Fruit fly (Drosophila melanogaster) whole organism, embryonic: ENCODE results near the gene CG6788.

Experiments
- Atf6 ChIP-seq: fragments of 200-800 bp; sonication (Bioruptor generic); IDR thresholded peaks from 2 replicates; pipeline ENCODE4 v1.3.6; 2022; ENCODE audit warnings: missing biosample characterization, missing genetic modification characterization
- B-H1 ChIP-seq: fragments of 200-800 bp; sonication (Bioruptor generic); IDR thresholded peaks from 3 replicates; pipeline ENCODE4 v1.3.6; 2022; ENCODE audit warnings: missing biosample characterization, missing genetic modification characterization
- CG11695 ChIP-seq: fragments of 200-800 bp; sonication (Bioruptor generic); IDR thresholded peaks from 3 replicates; pipeline ENCODE4 v1.3.6; 2022; ENCODE audit warnings: missing biosample characterization, missing genetic modification characterization
- CG1233 ChIP-seq: fragments of 200-800 bp; sonication (Bioruptor generic); optimal IDR thresholded peaks from 4 replicates; lab custom pipeline; 2018; ENCODE audit warnings: missing biosample characterization, mild to moderate bottlenecking, missing genetic modification characterization
- CG15601 ChIP-seq: fragments of 200-800 bp; sonication (Bioruptor generic); optimal IDR thresholded peaks from 3 replicates; lab custom pipeline; 2019; ENCODE audit warnings: missing biosample characterization, mild to moderate bottlenecking, missing genetic modification characterization, moderate library complexity
- CG17328 ChIP-seq: fragments of 200-800 bp; sonication (Bioruptor generic); IDR thresholded peaks from 2 replicates; pipeline ENCODE4 v1.3.6; 2022; ENCODE audit warnings: missing biosample characterization, missing genetic modification characterization
- CG17829 ChIP-seq: fragments of 200-800 bp; optimal IDR thresholded peaks from 2 replicates; lab custom pipeline; 2019; ENCODE audit warnings: missing biosample characterization, mild to moderate bottlenecking, missing genetic modification characterization, moderate library complexity
- CG1792 ChIP-seq: fragments of 200-800 bp; sonication (Bioruptor generic); optimal IDR thresholded peaks from 2 replicates; lab custom pipeline; 2016; ENCODE audit warnings: missing biosample characterization, missing genetic modification characterization
- CG3065 ChIP-seq: fragments of 200-800 bp; sonication (Bioruptor generic); optimal IDR thresholded peaks from 2 replicates; lab custom pipeline; 2016; ENCODE audit warnings: missing biosample characterization, missing genetic modification characterization
- CG32767 ChIP-seq: fragments of 200-800 bp; sonication (Bioruptor generic); IDR thresholded peaks from 2 replicates; pipeline ENCODE4 v1.3.6; 2022; ENCODE audit warnings: missing biosample characterization, missing genetic modification characterization
- CG33557 ChIP-seq: fragments of 200-800 bp; sonication (Bioruptor generic); optimal IDR thresholded peaks from 2 replicates; lab custom pipeline; 2019; ENCODE audit warnings: missing biosample characterization, mild to moderate bottlenecking, missing genetic modification characterization, moderate library complexity
- CG34376 ChIP-seq: fragments of 200-800 bp; sonication (Bioruptor generic); optimal IDR thresholded peaks from 2 replicates; lab custom pipeline; 2018; ENCODE audit warnings: missing biosample characterization, mild to moderate bottlenecking, missing genetic modification characterization
- CG3726 ChIP-seq: fragments of 200-800 bp; sonication (Bioruptor generic); IDR thresholded peaks from 3 replicates; pipeline ENCODE4, ENCODE4 v1.3.6; 2022; ENCODE audit warnings: missing biosample characterization, missing genetic modification characterization
- CG4404 ChIP-seq: fragments of 200-800 bp; sonication (Bioruptor generic); IDR thresholded peaks from 2 replicates; pipeline ENCODE4 v1.3.6; 2022; ENCODE audit warnings: missing biosample characterization, missing genetic modification characterization
- CG6254 ChIP-seq: fragments of 200-800 bp; sonication (Bioruptor generic); optimal IDR thresholded peaks from 3 replicates; lab custom pipeline; 2017; ENCODE audit warnings: mild to moderate bottlenecking, missing biosample characterization, missing genetic modification reagents, missing genetic modification characterization
- CG6683 ChIP-seq: fragments of 200-800 bp; sonication (Bioruptor generic); optimal IDR thresholded peaks from 2 replicates; lab custom pipeline; 2017; ENCODE audit warnings: missing biosample characterization, mild to moderate bottlenecking, missing genetic modification characterization, missing genetic modification reagents
- CG6813 ChIP-seq: fragments of 200-800 bp; sonication (Bioruptor generic); optimal IDR thresholded peaks from 2 replicates; lab custom pipeline; 2017; ENCODE audit warnings: missing biosample characterization, missing genetic modification characterization, mild to moderate bottlenecking, moderate library complexity, missing genetic modification reagents
- CG7963 ChIP-seq: fragments of 200-800 bp; sonication (Bioruptor generic); IDR thresholded peaks from 3 replicates; pipeline ENCODE4 v1.3.6; 2022; ENCODE audit warnings: missing biosample characterization, missing genetic modification characterization; ENCODE audit not compliant: partially characterized antibody
- CG8924 ChIP-seq: fragments of 200-800 bp; optimal IDR thresholded peaks from 3 replicates; lab custom pipeline; 2019; ENCODE audit warnings: missing biosample characterization, mild to moderate bottlenecking, missing genetic modification characterization, moderate library complexity
- Camta ChIP-seq: fragments of 200-800 bp; sonication (Bioruptor generic); optimal IDR thresholded peaks from 2 replicates; lab custom pipeline; 2016; ENCODE audit warnings: missing biosample characterization, missing genetic modification characterization
- Doc3 ChIP-seq: fragments of 200-800 bp; sonication (Bioruptor generic); IDR thresholded peaks from 3 replicates; pipeline ENCODE4 v1.3.6; 2022; ENCODE audit warnings: missing biosample characterization, missing genetic modification characterization; ENCODE audit not compliant: partially characterized antibody
- Ets65A ChIP-seq: fragments of 200-800 bp; sonication (Bioruptor generic); peaks from one replicate; lab custom pipeline; 2016; ENCODE audit warnings: missing biosample characterization, missing genetic modification characterization
- Ets97D ChIP-seq: fragments of 200-800 bp; sonication (Bioruptor generic); optimal IDR thresholded peaks from 3 replicates; lab custom pipeline; 2016; ENCODE audit warnings: missing biosample characterization, missing genetic modification characterization
- HLH4C ChIP-seq: fragments of 200-800 bp; sonication (Bioruptor generic); IDR thresholded peaks from 3 replicates; pipeline ENCODE4 v1.3.6; 2022; ENCODE audit warnings: missing biosample characterization, missing genetic modification characterization; ENCODE audit not compliant: partially characterized antibody
- HLH54F ChIP-seq: fragments of 200-800 bp; sonication (Bioruptor generic); optimal IDR thresholded peaks from 3 replicates; lab custom pipeline; 2016; ENCODE audit warnings: missing biosample characterization, missing genetic modification characterization
- PHDP ChIP-seq: fragments of 200-800 bp; sonication (Bioruptor generic); optimal IDR thresholded peaks from 3 replicates; lab custom pipeline; 2018; ENCODE audit warnings: missing biosample characterization, mild to moderate bottlenecking, missing genetic modification characterization, moderate library complexity
- Stat92E ChIP-seq, 3 experiments: fragments of >200 bp in 2 of 3; fragments of 200-800 bp in 1 of 3; sonication (Bioruptor generic) in 1 of 3; optimal IDR thresholded peaks; 2 replicates each; lab custom pipeline; 2017 to 2019; ENCODE audit warnings: missing biosample characterization in 3 of 3, missing genetic modification characterization in 3 of 3, mild to moderate bottlenecking in 1 of 3, moderate library complexity in 1 of 3
- bab2 ChIP-seq: fragments of 200-800 bp; sonication (Bioruptor generic); optimal IDR thresholded peaks from 2 replicates; lab custom pipeline; 2016; ENCODE audit warnings: missing biosample characterization, missing genetic modification characterization
- br ChIP-seq: fragments of >200 bp; optimal IDR thresholded peaks from 2 replicates; lab custom pipeline; 2017
- bsh ChIP-seq, 2 experiments: fragments of 200-800 bp; sonication (Bioruptor generic); optimal IDR thresholded peaks; 2 replicates each; lab custom pipeline; 2017 to 2018; ENCODE audit warnings: mild to moderate bottlenecking in 2 of 2, missing biosample characterization in 2 of 2, missing genetic modification characterization in 2 of 2, moderate library complexity in 1 of 2
- cg ChIP-seq: fragments of 200-800 bp; sonication (Bioruptor generic); optimal IDR thresholded peaks from 3 replicates; lab custom pipeline; 2019; ENCODE audit warnings: missing biosample characterization, mild to moderate bottlenecking, missing genetic modification characterization, moderate library complexity
- ci ChIP-seq: fragments of 200-800 bp; sonication (Bioruptor generic); IDR thresholded peaks from 3 replicates; pipeline ENCODE4 v1.3.6; 2022; ENCODE audit warnings: missing biosample characterization, missing genetic modification characterization
- cwo ChIP-seq: fragments of 200-800 bp; sonication (Bioruptor generic); optimal IDR thresholded peaks from 3 replicates; lab custom pipeline; 2017; ENCODE audit warnings: missing biosample characterization, missing genetic modification characterization, mild to moderate bottlenecking, moderate library complexity, missing genetic modification reagents
- hb ChIP-seq: fragments of 200-800 bp; sonication (Bioruptor generic); IDR thresholded peaks from 3 replicates; pipeline ENCODE4 v1.3.6; 2022; ENCODE audit warnings: missing biosample characterization, missing genetic modification characterization; ENCODE audit not compliant: partially characterized antibody
- insv ChIP-seq, 2 experiments: fragments of 200-800 bp; sonication (Bioruptor generic); optimal IDR thresholded peaks; 3 replicates each; lab custom pipeline; 2016 to 2018; ENCODE audit warnings: missing biosample characterization in 2 of 2, missing genetic modification characterization in 2 of 2
- jigr1 ChIP-seq: fragments of 200-800 bp; sonication (Bioruptor generic); IDR thresholded peaks from 3 replicates; pipeline ENCODE4 v1.3.6; 2022; ENCODE audit warnings: missing biosample characterization, missing genetic modification characterization
- ken ChIP-seq: fragments of 200-800 bp; sonication (Bioruptor generic); IDR thresholded peaks from 3 replicates; pipeline ENCODE4 v1.3.6; 2022; ENCODE audit warnings: missing biosample characterization, missing genetic modification characterization
- mld ChIP-seq: fragments of 200-800 bp; sonication (Bioruptor generic); IDR thresholded peaks from 3 replicates; pipeline ENCODE4 v1.3.6; 2022; ENCODE audit warnings: missing biosample characterization, missing genetic modification characterization; ENCODE audit not compliant: partially characterized antibody
- nerfin-2 ChIP-seq: fragments of 200-800 bp; sonication (Bioruptor generic); IDR thresholded peaks from 2 replicates; pipeline ENCODE4 v1.3.6; 2022; ENCODE audit warnings: missing biosample characterization, missing genetic modification characterization; ENCODE audit not compliant: partially characterized antibody
- pita ChIP-seq: fragments of 200-800 bp; sonication (Bioruptor generic); optimal IDR thresholded peaks from 2 replicates; lab custom pipeline; 2017; ENCODE audit warnings: missing biosample characterization, mild to moderate bottlenecking, missing genetic modification characterization
- prd ChIP-seq, 3 experiments: fragments of >200 bp in 2 of 3; fragments of 200-800 bp in 1 of 3; sonication (Bioruptor generic) in 1 of 3; optimal IDR thresholded peaks in 2 of 3; IDR thresholded peaks in 1 of 3; 2 replicates in 2 of 3; 3 replicates in 1 of 3; pipeline versions ENCODE4 v1.3.6 to Lab custom; 2017 to 2022; ENCODE audit warnings: missing biosample characterization in 1 of 3, missing genetic modification characterization in 1 of 3
- ro ChIP-seq: fragments of 200-800 bp; sonication (Bioruptor generic); IDR thresholded peaks from 2 replicates; pipeline ENCODE4 v1.3.6; 2022; ENCODE audit warnings: missing biosample characterization, missing genetic modification characterization
- stwl ChIP-seq: fragments of 200-800 bp; sonication (Bioruptor generic); optimal IDR thresholded peaks from 3 replicates; lab custom pipeline; 2018; ENCODE audit warnings: missing biosample characterization, mild to moderate bottlenecking, missing genetic modification characterization, moderate library complexity
- tup ChIP-seq: fragments of 200-800 bp; sonication (Bioruptor generic); optimal IDR thresholded peaks from 2 replicates; lab custom pipeline; 2016; ENCODE audit warnings: missing biosample characterization, mild to moderate bottlenecking, missing genetic modification characterization, moderate library complexity
- twi ChIP-seq: fragments of 200-800 bp; optimal IDR thresholded peaks from 2 replicates; lab custom pipeline; 2019; ENCODE audit warnings: missing biosample characterization, mild to moderate bottlenecking, missing genetic modification characterization, moderate library complexity
- vnd ChIP-seq: fragments of 200-800 bp; sonication (Bioruptor generic); IDR thresholded peaks from 3 replicates; pipeline ENCODE4 v1.3.6; 2022; ENCODE audit warnings: missing biosample characterization, missing genetic modification characterization; ENCODE audit not compliant: partially characterized antibody
- yki ChIP-seq: fragments of >200 bp; optimal IDR thresholded peaks from 3 replicates; lab custom pipeline; 2018

Gene CG6788

DNA sequence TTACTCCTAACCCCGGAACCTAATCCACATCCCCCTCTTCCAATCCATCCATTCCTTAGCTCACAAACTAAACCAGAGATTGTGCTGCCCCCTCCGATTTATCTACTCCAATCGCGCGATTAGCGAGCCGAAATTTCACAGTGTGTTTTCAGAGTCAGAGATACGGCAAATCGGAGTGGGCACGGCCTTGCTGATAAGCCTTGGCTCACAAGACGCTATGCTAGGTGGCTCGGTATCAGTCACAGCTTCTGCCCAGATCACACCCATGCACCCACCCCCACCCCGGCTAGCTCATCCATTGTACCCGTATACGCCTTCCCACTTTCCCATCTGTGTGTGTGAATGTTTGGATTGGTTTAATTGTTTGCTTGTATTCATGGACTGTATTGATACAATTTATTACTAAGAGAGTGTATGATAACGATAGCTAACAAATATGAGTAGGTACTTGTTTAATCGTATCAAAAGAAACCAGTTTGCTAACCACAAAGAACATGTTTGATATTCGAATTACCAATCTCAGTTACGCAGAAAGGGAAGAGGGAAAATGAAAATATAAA is 42.1 kb upstream of the CG6788 start (continued):
- TF ChIP-seq HLH4C (GFP tag; lab: Robert Waterston, UW) (no peak), CG17328 (GFP tag; lab: Robert Waterston, UW) (no peak), CG32767 (GFP tag; lab: Robert Waterston, UW) (no peak), CG1233 (GFP tag; lab: Kevin White, UChicago) (no peak), CG17829 (tag; lab: Kevin White, UChicago) (no peak), CG6254 (GFP tag; lab: Kevin White, UChicago) (no peak), PHDP (tag; lab: Kevin White, UChicago) (peak; percentile 12), CG3726 (no peak), stwl (tag; lab: Kevin White, UChicago) (no peak), Atf6 (GFP tag; lab: Robert Waterston, UW) (no peak), cwo (GFP tag; lab: Kevin White, UChicago) (no peak), CG34376 (GFP tag; lab: Kevin White, UChicago) (peak; percentile 86), bsh (GFP tag; optimal IDR thresholded peaks at IDR 0.05; lab: Kevin White, UChicago) (no peak), CG4404 (no peak), CG33557 (GFP tag; lab: Kevin White, UChicago) (no peak), br (lab: Kevin White, UChicago) (no peak), tup (no peak)

DNA sequence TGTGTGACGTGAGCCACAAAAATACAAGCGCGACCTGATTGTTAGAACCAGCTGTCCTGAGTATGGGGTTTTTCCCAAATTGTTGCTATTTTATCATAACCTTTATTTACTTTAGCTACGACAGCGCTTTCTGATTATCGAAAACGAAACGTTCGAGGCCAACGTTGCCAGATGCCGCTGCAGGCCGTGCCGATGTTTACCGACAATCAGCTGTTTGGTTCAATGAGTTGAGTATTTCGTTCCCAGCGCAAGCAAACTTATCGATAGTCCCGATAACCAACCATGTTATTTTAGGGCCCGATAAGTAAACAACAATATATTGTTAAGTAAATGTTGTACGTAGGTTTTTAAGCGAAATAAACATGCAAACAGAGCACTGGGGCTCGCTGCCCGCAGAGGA is 37.8 kb upstream of the CG6788 start, which contains the start of the genes CG15814 and Spt7:
Gene CG15814, minus strand, starts transcription at position 164 of the 400 bp plus-strand sequence.
Gene Spt7, plus strand, starts transcription at position 282 of the 400 bp plus-strand sequence.
- TF ChIP-seq pita (no peak), bab2 (GFP tag; lab: Kevin White, UChicago) (peak; percentile 44), Stat92E (GFP tag; optimal IDR thresholded peaks at IDR 0.05; lab: Kevin White, UChicago) (no peak), Camta (peak; percentile 49), br (lab: Kevin White, UChicago) (no peak), CG15601 (tag; lab: Kevin White, UChicago) (peak; percentile 40), CG1233 (GFP tag; lab: Kevin White, UChicago) (peak; percentile 2), CG11695 (GFP tag; lab: Robert Waterston, UW) (no peak), cg (GFP tag; lab: Kevin White, UChicago) (peak; percentile 55), jigr1 (GFP tag; lab: Robert Waterston, UW) (no peak), ro (GFP tag; lab: Robert Waterston, UW) (no peak), CG7963 (peak; percentile 81), HLH54F (GFP tag; lab: Kevin White, UChicago) (peak; percentile 21), CG8924 (peak; percentile 49), CG1792 (GFP tag; lab: Kevin White, UChicago) (peak; percentile 34), CG3065 (no peak), mld (GFP tag; lab: Robert Waterston, UW) (peak; percentile 82), hb (GFP tag; lab: Robert Waterston, UW) (peak; percentile 66; the same call in 2 of the 3 replicates), Atf6 (GFP tag; lab: Robert Waterston, UW) (peak; percentile 29; the same call in 1 of the 2 replicates), ci (peak; percentile 26; the same call in 1 of the 3 replicates), yki (lab: Kevin White, UChicago) (no peak), Doc3 (GFP tag; lab: Robert Waterston, UW) (peak; percentile 63), nerfin-2 (GFP tag; lab: Robert Waterston, UW) (peak; percentile 81), B-H1 (GFP tag; lab: Robert Waterston, UW) (peak; percentile 11; the same call in 1 of the 3 replicates), insv (GFP tag; optimal IDR thresholded peaks at IDR 0.05; lab: Kevin White, UChicago) (peak in 1 of 2 experiments; percentile 55), stwl (tag; lab: Kevin White, UChicago) (peak; percentile 60), twi (peak; percentile 27), Ets97D (GFP tag; lab: Kevin White, UChicago) (peak; percentile 47), Ets65A (no peak), CG6813 (GFP tag; lab: Kevin White, UChicago) (no peak), ken (GFP tag; lab: Robert Waterston, UW) (no peak), CG6683 (peak; percentile 31), vnd (GFP tag; lab: Robert Waterston, UW) (peak; percentile 75), prd (optimal IDR thresholded peaks at IDR 0.05; lab: Kevin White, UChicago) (no peak), prd (GFP tag; IDR thresholded peaks at IDR 0.05; lab: Robert Waterston, UW) (0 out of 3 replicates have a peak, but pooled peaks have one; percentile 34)
